Worm (Caenorhabditis elegans): ENCODE results near the gene T09F3.7.

- TF ChIP-seq snpc-4 (GFP tag; optimal IDR thresholded peaks at IDR 0.05): no peak
- TF ChIP-seq snpc-4 (tag; optimal IDR thresholded peaks at IDR 0.05): no peak
- TF ChIP-seq aptf-3 (GFP tag; IDR thresholded peaks at IDR 0.05): no peak
- no peak for TF ChIP-seq B0261.1 (tag; optimal IDR thresholded peaks at IDR 0.05)
- no peak for TF ChIP-seq madf-3 (GFP tag; IDR thresholded peaks at IDR 0.05)
- no peak for TF ChIP-seq ceh-40 (GFP tag; IDR thresholded peaks at IDR 0.05)
- no peak for TF ChIP-seq ceh-58 (GFP tag; IDR thresholded peaks at IDR 0.05)
- TF ChIP-seq nhr-27 (tag; optimal IDR thresholded peaks at IDR 0.05): no peak
- no peak for TF ChIP-seq atf-7 (tag; optimal IDR thresholded peaks at IDR 0.05)
- no peak for TF ChIP-seq ama-1 (optimal IDR thresholded peaks at IDR 0.05)
- no peak for TF ChIP-seq ama-1 (GFP tag; optimal IDR thresholded peaks at IDR 0.05)
- no peak for TF ChIP-seq xnd-1 (tag; optimal IDR thresholded peaks at IDR 0.05)
- no peak for TF ChIP-seq ZK185.1 (tag; optimal IDR thresholded peaks at IDR 0.05; ENCODE audit: poor library complexity, severe bottlenecking)
Observed at ce11 chrII:10439976-10440375, 49.0 kb downstream of the T09F3.7 start, which contains the start of gene E04D5.4.

Data from whole organism, young adult.